Worm (Caenorhabditis elegans) whole organism, young adult: ENCODE data around the gene F09E5.12.

Experiments
- B0336.3 ChIP-seq: fragments of 200-800 bp; sonication (Bioruptor generic); IDR thresholded peaks from 2 replicates; pipeline ENCODE4 v1.3.6; 2022; ENCODE audit warnings: missing genetic modification characterization, missing compliant biosample characterization
- C17E4.6 ChIP-seq: fragments of 200-800 bp; sonication (Bioruptor generic); IDR thresholded peaks from 2 replicates; pipeline ENCODE4 v1.3.6; 2022; ENCODE audit warnings: missing genetic modification reagents, missing genetic modification characterization, missing compliant biosample characterization
- F52B5.7 ChIP-seq: sonication (generic microtip); optimal IDR thresholded peaks from 2 replicates; lab custom pipeline; 2016; ENCODE audit warnings: mild to moderate bottlenecking, missing genetic modification characterization, missing compliant biosample characterization
- Y53G8AR.9 ChIP-seq: fragments of 200-800 bp; sonication (Bioruptor generic); conservative IDR thresholded peaks from 2 replicates; pipeline ENCODE4 v1.3.6; 2022; ENCODE audit warnings: missing genetic modification reagents, missing genetic modification characterization, missing compliant biosample characterization
- atf-7 ChIP-seq: sonication (generic microtip); optimal IDR thresholded peaks from 2 replicates; lab custom pipeline; 2017; ENCODE audit warnings: mild to moderate bottlenecking, missing genetic modification characterization, missing compliant biosample characterization
- bed-2 ChIP-seq: fragments of 200-800 bp; sonication (Bioruptor generic); IDR thresholded peaks from 2 replicates; pipeline ENCODE4 v1.3.6; 2022; ENCODE audit warnings: missing genetic modification reagents, missing genetic modification characterization, missing compliant biosample characterization
- ccch-3 ChIP-seq: fragments of 200-800 bp; sonication (Bioruptor generic); optimal IDR thresholded peaks from 2 replicates; lab custom pipeline; 2018; ENCODE audit warnings: mild to moderate bottlenecking, missing genetic modification characterization, missing compliant biosample characterization
- cebp-1 ChIP-seq, 2 experiments: fragments of 200-800 bp in 1 of 2; sonication (Bioruptor generic) in 1 of 2; sonication (generic microtip) in 1 of 2; IDR thresholded peaks in 1 of 2; optimal IDR thresholded peaks in 1 of 2; 2 replicates each; pipeline versions ENCODE4 v1.3.6 to Lab custom; 2017 to 2022; ENCODE audit warnings: missing compliant biosample characterization in 2 of 2, missing genetic modification characterization in 2 of 2, mild to moderate bottlenecking in 1 of 2, missing genetic modification reagents in 1 of 2, moderate library complexity in 1 of 2
- chd-7 ChIP-seq: sonication (generic microtip); optimal IDR thresholded peaks from 2 replicates; lab custom pipeline; 2016; ENCODE audit warnings: mild to moderate bottlenecking, missing genetic modification characterization, moderate library complexity, missing compliant biosample characterization
- die-1 ChIP-seq: sonication (generic microtip); optimal IDR thresholded peaks from 2 replicates; lab custom pipeline; 2016; ENCODE audit warnings: missing genotype, mild to moderate bottlenecking, missing genetic modification characterization, missing compliant biosample characterization
- egl-44 ChIP-seq: fragments of 200-800 bp; sonication (Bioruptor generic); IDR thresholded peaks from 2 replicates; pipeline ENCODE4 v1.3.6; 2022; ENCODE audit warnings: missing genetic modification reagents, missing genetic modification characterization, missing compliant biosample characterization
- hmg-1.2 ChIP-seq: fragments of 200-800 bp; sonication (Bioruptor generic); IDR thresholded peaks from 2 replicates; pipeline ENCODE4 v1.3.6; 2022; ENCODE audit warnings: missing genetic modification reagents, missing genetic modification characterization, missing compliant biosample characterization
- hrde-1 ChIP-seq: sonication (generic microtip); optimal IDR thresholded peaks from 2 replicates; lab custom pipeline; 2016; ENCODE audit warnings: missing genetic modification characterization, mild to moderate bottlenecking, missing compliant biosample characterization, moderate library complexity, missing genotype, missing genetic modification reagents, borderline replicate concordance
- lin-40 ChIP-seq: sonication (generic microtip); optimal IDR thresholded peaks from 2 replicates; lab custom pipeline; 2016; ENCODE audit warnings: missing genetic modification characterization, mild to moderate bottlenecking, missing compliant biosample characterization, missing genotype, missing genetic modification reagents
- nhr-179 ChIP-seq: sonication (generic microtip); optimal IDR thresholded peaks from 2 replicates; lab custom pipeline; 2016; ENCODE audit warnings: mild to moderate bottlenecking, missing genetic modification characterization, missing compliant biosample characterization
- nhr-80 ChIP-seq: sonication (generic microtip); optimal IDR thresholded peaks from 2 replicates; lab custom pipeline; 2016; ENCODE audit warnings: missing genetic modification characterization, missing compliant biosample characterization
- pha-4 ChIP-seq: fragments of 150-350 bp; sonication (generic microtip); optimal IDR thresholded peaks from 2 replicates; lab custom pipeline; 2014; ENCODE audit warnings: missing biosample characterization, missing genetic modification reagents, missing genetic modification characterization
- rec-8 ChIP-seq, 2 experiments: sonication (generic microtip); optimal IDR thresholded peaks; 2 replicates each; lab custom pipeline; 2016; ENCODE audit warnings: mild to moderate bottlenecking in 2 of 2, missing genetic modification characterization in 2 of 2, missing genetic modification reagents in 2 of 2, missing genotype in 2 of 2, missing biosample characterization in 1 of 2, missing compliant biosample characterization in 1 of 2, moderate library complexity in 1 of 2
- snpc-1.1 ChIP-seq: sonication (generic microtip); optimal IDR thresholded peaks from 2 replicates; lab custom pipeline; 2017; ENCODE audit warnings: missing genetic modification characterization, mild to moderate bottlenecking, missing compliant biosample characterization, antibody characterized with exemption, moderate library complexity, missing genotype, missing genetic modification reagents; ENCODE audit not compliant: insufficient read depth
- snpc-1.3 ChIP-seq: sonication (generic microtip); optimal IDR thresholded peaks from 2 replicates; lab custom pipeline; 2017; ENCODE audit warnings: missing genetic modification characterization, mild to moderate bottlenecking, missing compliant biosample characterization, antibody characterized with exemption, moderate library complexity, missing genotype, missing genetic modification reagents; ENCODE audit not compliant: insufficient read depth
- snpc-3.4 ChIP-seq: sonication (generic microtip); optimal IDR thresholded peaks from 2 replicates; lab custom pipeline; 2017; ENCODE audit warnings: missing genetic modification characterization, mild to moderate bottlenecking, missing compliant biosample characterization, antibody characterized with exemption, moderate library complexity, missing genotype, missing genetic modification reagents
- unc-62 ChIP-seq: fragments of 150-350 bp; optimal IDR thresholded peaks from 2 replicates; lab custom pipeline; 2014; ENCODE audit warnings: missing biosample characterization, missing genetic modification reagents, missing genetic modification characterization
- ztf-6 ChIP-seq: fragments of 200-800 bp; sonication (Bioruptor generic); IDR thresholded peaks from 2 replicates; pipeline ENCODE4 v1.3.6; 2022; ENCODE audit warnings: missing genetic modification reagents, missing genetic modification characterization, missing compliant biosample characterization

Gene F09E5.12

DNA sequence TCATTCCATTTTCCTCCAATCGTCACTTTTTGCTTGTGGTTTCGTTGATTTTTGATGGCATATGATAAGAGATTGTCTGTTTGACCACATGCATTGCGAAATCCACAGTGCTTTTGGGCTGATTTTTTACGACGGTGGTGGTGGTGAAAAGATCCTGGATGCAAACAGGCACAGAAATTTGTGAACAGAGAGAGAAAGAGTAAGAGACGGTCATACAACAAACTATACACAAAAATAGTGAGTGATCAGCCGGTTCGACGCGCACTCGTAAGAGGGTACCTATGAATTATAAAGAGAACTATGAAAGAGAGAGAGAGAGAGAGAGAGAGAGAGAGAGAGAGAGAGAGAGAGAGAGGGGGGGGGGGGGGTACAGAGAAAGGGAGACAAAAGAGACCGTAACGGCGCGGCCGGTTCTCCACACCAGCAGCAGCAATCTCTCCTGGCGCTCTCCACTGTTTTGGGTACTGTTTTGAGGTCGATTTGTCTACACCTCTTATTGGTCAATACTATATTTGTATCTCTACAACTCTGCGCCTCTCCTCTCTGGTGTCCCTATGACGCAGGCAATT is 48.7 kb downstream of the F09E5.12 start (continued):
- TF ChIP-seq C17E4.6 (GFP tag; lab: Robert Waterston, UW) (no peak), egl-44 (GFP tag; lab: Robert Waterston, UW) (no peak), chd-7 (tag; lab: Kevin White, UChicago) (peak; percentile 54), hrde-1 (tag; lab: Kevin White, UChicago) (no peak), nhr-80 (tag; lab: Kevin White, UChicago) (peak; percentile 84), B0336.3 (peak; percentile 82), snpc-1.1 (tag; lab: Kevin White, UChicago) (no peak), rec-8 (tag; optimal IDR thresholded peaks at IDR 0.05; lab: Kevin White, UChicago) (no peak), ccch-3 (no peak)

- TF ChIP-seq lin-40 (peak; percentile 32), pha-4 (tag; lab: Kevin White, UChicago) (peak; percentile 69), B0336.3 (0 out of 2 replicates have a peak, but pooled peaks have one; percentile 14), snpc-1.3 (tag; lab: Kevin White, UChicago) (no peak), F52B5.7 (no peak), atf-7 (tag; lab: Kevin White, UChicago) (peak; percentile 7), nhr-80 (tag; lab: Kevin White, UChicago) (peak; percentile 79), snpc-3.4 (tag; lab: Kevin White, UChicago) (no peak), nhr-179 (tag; lab: Kevin White, UChicago) (no peak), die-1 (no peak), bed-2 (GFP tag; lab: Robert Waterston, UW) (no peak), ztf-6 (GFP tag; lab: Robert Waterston, UW) (no peak), hmg-1.2 (peak; percentile 58; the same call in 1 of the 2 replicates), unc-62 (GFP tag; lab: Kevin White, UChicago) (peak; percentile 51), Y53G8AR.9 (GFP tag; lab: Robert Waterston, UW) (no peak), cebp-1 (GFP tag; IDR thresholded peaks at IDR 0.05; lab: Robert Waterston, UW) (peak; percentile 61), cebp-1 (tag; optimal IDR thresholded peaks at IDR 0.05; lab: Kevin White, UChicago) (peak; percentile 94)
These were observed 50.2 kb downstream of the F09E5.12 start for ce11 chrII:5320205-5320951.
